Fruit fly (Drosophila melanogaster) whole organism, pupa: ENCODE measurements around the gene Irk1.

ENCODE experiments used
- CG10348 ChIP-seq: fragments of 200-800 bp; sonication (Bioruptor generic); IDR thresholded peaks from 2 replicates; pipeline ENCODE4 v1.3.6; 2022; ENCODE audit warnings: missing biosample characterization, missing genetic modification characterization
- CG12605 ChIP-seq: fragments of 200-800 bp; sonication (Bioruptor generic); IDR thresholded peaks from 2 replicates; pipeline ENCODE4 v1.3.6; 2022; ENCODE audit warnings: missing biosample characterization, missing genetic modification characterization
- CG17806 ChIP-seq: fragments of 200-800 bp; sonication (Bioruptor generic); optimal IDR thresholded peaks from 2 replicates; lab custom pipeline; 2018; ENCODE audit warnings: missing biosample characterization, mild to moderate bottlenecking, missing genetic modification characterization, moderate library complexity
- CG8159 ChIP-seq: fragments of 200-800 bp; sonication (Bioruptor generic); optimal IDR thresholded peaks from 3 replicates; lab custom pipeline; 2018; ENCODE audit warnings: missing biosample characterization, mild to moderate bottlenecking, missing genetic modification characterization, moderate library complexity
- CG8301 ChIP-seq: fragments of 200-800 bp; sonication (Bioruptor generic); optimal IDR thresholded peaks from 2 replicates; lab custom pipeline; 2018; ENCODE audit warnings: missing biosample characterization, mild to moderate bottlenecking, missing genetic modification characterization
- CG9948 ChIP-seq: fragments of 200-800 bp; sonication (Bioruptor generic); optimal IDR thresholded peaks from 2 replicates; lab custom pipeline; 2018; ENCODE audit warnings: missing biosample characterization, mild to moderate bottlenecking, missing genetic modification characterization, moderate library complexity
- EcR ChIP-seq: fragments of 200-800 bp; sonication (Bioruptor generic); optimal IDR thresholded peaks from 3 replicates; lab custom pipeline; 2019; ENCODE audit warnings: missing biosample characterization, missing genetic modification characterization, mild to moderate bottlenecking, moderate library complexity, missing genetic modification reagents
- Ets98B ChIP-seq: fragments of 200-800 bp; sonication (Bioruptor generic); IDR thresholded peaks from 2 replicates; pipeline ENCODE4 v1.3.6; 2022; ENCODE audit warnings: missing biosample characterization, missing genetic modification characterization
- Pif1A ChIP-seq: fragments of 200-800 bp; sonication (Bioruptor generic); optimal IDR thresholded peaks from 3 replicates; lab custom pipeline; 2016; ENCODE audit warnings: missing biosample characterization, missing genetic modification characterization
- Snoo ChIP-seq: fragments of 200-800 bp; sonication (Bioruptor generic); optimal IDR thresholded peaks from 3 replicates; lab custom pipeline; 2017; ENCODE audit warnings: missing biosample characterization, mild to moderate bottlenecking, missing genetic modification characterization, inconsistent platforms
- gl ChIP-seq: fragments of 200-800 bp; sonication (Bioruptor generic); optimal IDR thresholded peaks from 2 replicates; lab custom pipeline; 2018; ENCODE audit warnings: missing biosample characterization, mild to moderate bottlenecking, missing genetic modification characterization
- rn ChIP-seq: fragments of 200-800 bp; sonication (Bioruptor generic); IDR thresholded peaks from 2 replicates; pipeline ENCODE4 v1.3.6; 2022; ENCODE audit warnings: missing biosample characterization, missing genetic modification characterization

- TF ChIP-seq CG10348 (GFP tag; lab: Robert Waterston, UW) (no peak), Ets98B (no peak), CG12605 (GFP tag; lab: Robert Waterston, UW) (no peak), EcR (no peak), CG9948 (tag; lab: Kevin White, UChicago) (no peak), rn (GFP tag; lab: Robert Waterston, UW) (no peak), gl (no peak), Snoo (tag; lab: Kevin White, UChicago) (no peak), CG17806 (no peak), Pif1A (no peak), CG8301 (tag; lab: Kevin White, UChicago) (no peak), CG8159 (tag; lab: Kevin White, UChicago) (peak; percentile 15)
These were observed 53.0 kb downstream of the Irk1 start for dm6 chr3R:23221003-23221679.
